Worm (Caenorhabditis elegans) whole organism, L1 larva: ENCODE results near the gene nhr-209.
"Not testable (repeated sequence)": the region's sequence is repeated elsewhere in the genome, so short reads cannot be mapped to it uniquely, and the experiment has no call there.

Experiments
- F16B12.6 ChIP-seq: fragments of 150-350 bp; optimal IDR thresholded peaks from 2 replicates; lab custom pipeline; 2014; ENCODE audit warnings: missing biosample characterization, missing genetic modification characterization
- Y116A8C.19 ChIP-seq: sonication (generic microtip); optimal IDR thresholded peaks from 2 replicates; lab custom pipeline; 2016; ENCODE audit warnings: missing compliant biosample characterization, missing genetic modification characterization, borderline replicate concordance
- ama-1 ChIP-seq: fragments of 150-350 bp; optimal IDR thresholded peaks from 2 replicates; lab custom pipeline; 2014
- ceh-63 ChIP-seq: fragments of 200-800 bp; sonication (Bioruptor generic); optimal IDR thresholded peaks from 2 replicates; lab custom pipeline; 2018; ENCODE audit warnings: mild to moderate bottlenecking, missing genetic modification characterization, missing compliant biosample characterization
- ceh-88 ChIP-seq: fragments of 200-800 bp; sonication (Bioruptor generic); IDR thresholded peaks from 2 replicates; pipeline ENCODE4 v1.3.6; 2022; ENCODE audit warnings: missing genetic modification characterization, missing compliant biosample characterization
- ces-1 ChIP-seq: fragments of 150-350 bp; optimal IDR thresholded peaks from 2 replicates; lab custom pipeline; 2014; ENCODE audit warnings: missing biosample characterization, missing genetic modification reagents, missing genetic modification characterization
- dsc-1 ChIP-seq: sonication (generic microtip); optimal IDR thresholded peaks from 2 replicates; lab custom pipeline; 2016; ENCODE audit warnings: mild to moderate bottlenecking, missing genetic modification characterization, missing compliant biosample characterization
- efl-1 ChIP-seq, 4 experiments: fragments of 150-350 bp; optimal IDR thresholded peaks in 3 of 4; peaks in 1 of 4; 1 replicate in 1 of 4; 2 replicates in 3 of 4; lab custom pipeline; 2014; ENCODE audit warnings: missing biosample characterization in 2 of 4, missing genetic modification characterization in 2 of 4, missing genetic modification reagents in 2 of 4
- elt-3 ChIP-seq, 6 experiments: fragments of 150-350 bp in 1 of 6; sonication (generic microtip); optimal IDR thresholded peaks; 2 replicates each; lab custom pipeline; 2017 to 2018; ENCODE audit warnings: missing biosample characterization in 6 of 6, missing genetic modification characterization in 6 of 6, inconsistent platforms in 1 of 6
- fkh-10 ChIP-seq: sonication (generic microtip); optimal IDR thresholded peaks from 2 replicates; lab custom pipeline; 2017; ENCODE audit warnings: missing biosample characterization, missing genetic modification reagents, missing genetic modification characterization
- fkh-4 ChIP-seq: sonication (generic microtip); optimal IDR thresholded peaks from 2 replicates; lab custom pipeline; 2016; ENCODE audit warnings: missing compliant biosample characterization, missing genetic modification characterization, borderline replicate concordance
- grh-1 ChIP-seq: fragments of 200-800 bp; sonication (Bioruptor generic); IDR thresholded peaks from 2 replicates; pipeline ENCODE4 v1.3.6; 2022; ENCODE audit warnings: missing genetic modification reagents, missing genetic modification characterization, missing compliant biosample characterization
- hlh-17 ChIP-seq: fragments of 200-800 bp; sonication (Bioruptor generic); optimal IDR thresholded peaks from 2 replicates; lab custom pipeline; 2018; ENCODE audit warnings: missing genetic modification characterization, mild to moderate bottlenecking, missing compliant biosample characterization, moderate library complexity, borderline replicate concordance
- nhr-12 ChIP-seq: sonication (generic microtip); optimal IDR thresholded peaks from 2 replicates; lab custom pipeline; 2017; ENCODE audit warnings: missing biosample characterization, missing genetic modification characterization
- nhr-28 ChIP-seq: fragments of 150-350 bp; optimal IDR thresholded peaks from 2 replicates; lab custom pipeline; 2014; ENCODE audit warnings: missing biosample characterization, missing genetic modification characterization
- nhr-76 ChIP-seq: sonication (generic microtip); optimal IDR thresholded peaks from 2 replicates; lab custom pipeline; 2017; ENCODE audit warnings: missing biosample characterization, missing genetic modification characterization
- sox-4 ChIP-seq: sonication (generic microtip); optimal IDR thresholded peaks from 2 replicates; lab custom pipeline; 2016; ENCODE audit warnings: missing genetic modification characterization, missing compliant biosample characterization
- swsn-7 ChIP-seq: sonication (generic microtip); optimal IDR thresholded peaks from 2 replicates; lab custom pipeline; 2016; ENCODE audit warnings: missing genetic modification characterization, missing compliant biosample characterization
- tbx-2 ChIP-seq: sonication (generic microtip); optimal IDR thresholded peaks from 2 replicates; lab custom pipeline; 2016; ENCODE audit warnings: missing genetic modification characterization, missing compliant biosample characterization
- tlp-1 ChIP-seq: fragments of 150-350 bp; optimal IDR thresholded peaks from 2 replicates; lab custom pipeline; 2014; ENCODE audit warnings: missing biosample characterization, missing genetic modification characterization
- unc-30 ChIP-seq: sonication (generic microtip); optimal IDR thresholded peaks from 2 replicates; lab custom pipeline; 2017; ENCODE audit warnings: missing biosample characterization, missing genetic modification characterization
- unc-62 ChIP-seq: fragments of 150-350 bp; optimal IDR thresholded peaks from 2 replicates; lab custom pipeline; 2014; ENCODE audit warnings: missing biosample characterization, missing genetic modification reagents, missing genetic modification characterization
- unc-98 ChIP-seq: fragments of 200-800 bp; sonication (Bioruptor generic); IDR thresholded peaks from 2 replicates; pipeline ENCODE4 v1.3.6; 2022; ENCODE audit warnings: missing genetic modification characterization, missing compliant biosample characterization
- zag-1 ChIP-seq: fragments of 150-350 bp; optimal IDR thresholded peaks from 2 replicates; lab custom pipeline; 2014; ENCODE audit warnings: missing biosample characterization, missing genetic modification characterization

nhr-209 gene

DNA sequence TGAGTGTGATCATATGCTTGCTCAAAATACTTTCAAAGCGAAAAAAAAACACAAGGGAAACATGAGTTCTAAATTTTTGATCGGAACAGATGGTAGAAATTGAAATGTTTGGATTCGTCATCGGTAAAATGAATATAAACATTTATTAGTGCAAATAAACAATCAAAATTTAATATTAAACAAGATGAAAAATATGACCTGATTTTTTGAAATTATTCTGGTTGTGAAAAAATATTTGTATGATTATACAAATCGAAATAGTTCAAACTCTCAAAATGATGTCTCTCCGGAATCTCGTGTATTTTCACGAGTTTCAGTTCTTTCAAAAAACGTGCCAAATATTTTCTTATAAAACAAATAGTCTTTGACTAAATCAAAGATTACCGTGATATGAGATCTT is 22.4 kb downstream of the nhr-209 start, which contains the start of gene C13C4.7:
TSS of gene C13C4.7 (minus strand) at position 101 of the 400 bp plus-strand sequence.
- TF ChIP-seq zag-1 (tag; lab: Kevin White, UChicago) (no peak), Y116A8C.19 (tag; lab: Kevin White, UChicago) (no peak), elt-3 (tag; optimal IDR thresholded peaks at IDR 0.05; lab: Kevin White, UChicago) (no peak), fkh-4 (tag; lab: Kevin White, UChicago) (no peak), ces-1 (GFP tag; lab: Kevin White, UChicago) (no peak), ceh-88 (GFP tag; lab: Robert Waterston, UW) (no peak)

- no peak for TF ChIP-seq dsc-1 (tag; lab: Kevin White, UChicago)
- TF ChIP-seq nhr-28: no peak
- TF ChIP-seq tbx-2: no peak
- TF ChIP-seq unc-62 (GFP tag; lab: Kevin White, UChicago): no peak
- TF ChIP-seq fkh-4 (tag; lab: Kevin White, UChicago): no peak
- TF ChIP-seq tlp-1 (tag; lab: Kevin White, UChicago): no peak
- TF ChIP-seq F16B12.6: no peak
- TF ChIP-seq fkh-10 (GFP tag; lab: Kevin White, UChicago): no peak
- no peak for TF ChIP-seq unc-98 (GFP tag; lab: Robert Waterston, UW)
- no peak for TF ChIP-seq ama-1
Observed at ce11 chrV:12121274-12121673, 23.3 kb downstream of the nhr-209 start, which contains the start of gene C13C4.6. TSS of gene C13C4.6 (plus strand) at chrV:12121574.

- not testable (repeated sequence) for TF ChIP-seq hlh-17; ceh-88 (GFP tag; lab: Robert Waterston, UW); grh-1 (GFP tag; lab: Robert Waterston, UW)
Observed at ce11 chrV:12130688-12131087, 32.7 kb downstream of the nhr-209 start, which contains the start of gene C27A7.6. TSS of gene C27A7.6 (minus strand) at chrV:12130788.

DNA sequence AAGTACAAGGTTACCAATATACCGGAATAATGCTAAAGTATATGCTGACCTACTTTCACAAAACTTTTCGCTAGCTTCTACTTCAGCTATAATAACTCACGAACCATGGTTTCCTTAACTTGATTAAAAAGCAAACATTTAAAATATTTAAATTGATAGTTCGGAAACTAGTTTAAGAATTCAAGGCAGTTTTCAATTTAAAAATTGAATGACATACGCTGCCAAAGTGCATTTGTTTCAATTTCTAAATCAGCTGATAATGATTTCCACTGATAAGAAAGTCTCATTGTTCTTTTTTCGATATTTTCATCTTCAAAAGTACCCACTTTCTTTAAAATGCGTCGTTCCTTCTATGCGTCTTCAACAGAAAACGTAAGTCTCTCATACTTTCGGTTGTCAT is 33.2 kb downstream of the nhr-209 start, which contains the start of gene enpp-1:
TSS of gene enpp-1 (plus strand) at position 301 of the 400 bp plus-strand sequence.
- TF ChIP-seq swsn-7 (tag; lab: Kevin White, UChicago); nhr-76 (tag; lab: Kevin White, UChicago); nhr-12: not testable (repeated sequence)
- TF ChIP-seq, all 84 proteins: peak for 0; not testable (repeated sequence) for 84

DNA sequence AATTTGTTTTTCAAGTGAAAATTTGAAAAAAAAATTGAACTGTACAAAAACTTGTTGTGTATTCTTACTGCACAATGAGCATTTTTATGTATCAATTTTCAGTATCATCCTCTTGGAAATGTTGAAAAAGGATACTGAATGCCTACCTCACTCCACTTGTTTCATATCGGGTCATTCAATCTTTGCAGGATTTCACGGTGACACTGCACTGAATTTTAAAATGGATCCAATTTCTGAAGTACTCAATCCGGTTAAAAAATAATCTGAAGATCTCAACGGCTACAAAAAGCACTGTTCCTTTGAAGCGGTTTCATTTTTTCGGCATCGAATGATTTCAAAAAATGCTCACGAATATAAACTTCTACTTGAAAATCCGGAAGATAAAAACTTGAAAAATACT is 40.0 kb downstream of the nhr-209 start:
- no peak for TF ChIP-seq unc-62 (GFP tag; lab: Kevin White, UChicago)
- no peak for TF ChIP-seq ceh-63
- TF ChIP-seq sox-4 (tag; lab: Kevin White, UChicago): no peak
- TF ChIP-seq efl-1 (optimal IDR thresholded peaks at IDR 0.05; lab: Kevin White, UChicago): no peak
- TF ChIP-seq efl-1 (GFP tag; optimal IDR thresholded peaks at IDR 0.05 in 1 of 2; lab: Kevin White, UChicago): no peak
- TF ChIP-seq unc-30: no peak

DNA sequence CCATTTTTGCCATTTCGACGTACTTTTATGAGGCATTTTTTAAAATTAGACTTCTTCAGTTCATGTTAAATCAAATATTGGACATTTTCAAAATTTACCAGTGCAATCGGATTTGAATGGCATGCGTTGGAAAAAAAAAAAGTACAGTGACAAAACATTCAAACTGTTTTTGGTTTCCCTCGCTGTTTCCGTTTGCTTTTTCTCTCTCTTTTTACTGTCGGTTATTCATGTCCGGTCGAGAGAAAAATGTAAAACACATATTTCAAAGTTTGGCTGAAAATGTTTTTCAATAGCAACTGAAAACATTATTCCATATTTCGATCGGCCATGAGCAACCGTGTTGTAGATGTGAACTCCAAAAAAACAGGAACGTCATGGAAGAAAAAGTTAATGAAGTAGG is 42.7 kb downstream of the nhr-209 start, which contains the start of gene C27A7.3:
TSS of gene C27A7.3 (plus strand) at position 301 of the 400 bp plus-strand sequence.
- TF ChIP-seq swsn-7 (tag; lab: Kevin White, UChicago): no peak
- TF ChIP-seq efl-1 (optimal IDR thresholded peaks at IDR 0.05; lab: Kevin White, UChicago): no peak
- peak in 1 of 2 experiments; percentile 27 for TF ChIP-seq efl-1 (GFP tag; optimal IDR thresholded peaks at IDR 0.05 in 1 of 2; lab: Kevin White, UChicago)
- TF ChIP-seq unc-98 (GFP tag; lab: Robert Waterston, UW): no peak
